Worm (Caenorhabditis elegans) whole organism, L1 larva: ENCODE data around the gene B0244.4.

ENCODE experiments used
- C16A3.4 ChIP-seq: fragments of 150-350 bp; optimal IDR thresholded peaks from 2 replicates; lab custom pipeline; 2014; ENCODE audit warnings: missing biosample characterization, missing genetic modification characterization
- C34B4.2 ChIP-seq: sonication (generic microtip); optimal IDR thresholded peaks from 2 replicates; lab custom pipeline; 2017; ENCODE audit warnings: mild to moderate bottlenecking, missing genetic modification characterization, missing compliant biosample characterization
- alr-1 ChIP-seq: fragments of 200-800 bp; sonication (Bioruptor generic); optimal IDR thresholded peaks from 2 replicates; lab custom pipeline; 2018; ENCODE audit warnings: borderline replicate concordance, mild to moderate bottlenecking, missing genetic modification characterization, missing compliant biosample characterization
- blmp-1 ChIP-seq: fragments of 150-350 bp; optimal IDR thresholded peaks from 2 replicates; lab custom pipeline; 2014; ENCODE audit warnings: missing biosample characterization, missing genetic modification characterization
- ceh-63 ChIP-seq: fragments of 200-800 bp; sonication (Bioruptor generic); optimal IDR thresholded peaks from 2 replicates; lab custom pipeline; 2018; ENCODE audit warnings: mild to moderate bottlenecking, missing genetic modification characterization, missing compliant biosample characterization
- ceh-88 ChIP-seq: fragments of 200-800 bp; sonication (Bioruptor generic); IDR thresholded peaks from 2 replicates; pipeline ENCODE4 v1.3.6; 2022; ENCODE audit warnings: missing genetic modification characterization, missing compliant biosample characterization
- ceh-90 ChIP-seq: sonication (generic microtip); optimal IDR thresholded peaks from 2 replicates; lab custom pipeline; 2016; ENCODE audit warnings: missing genetic modification characterization, missing compliant biosample characterization
- ces-1 ChIP-seq: fragments of 150-350 bp; optimal IDR thresholded peaks from 2 replicates; lab custom pipeline; 2014; ENCODE audit warnings: missing biosample characterization, missing genetic modification reagents, missing genetic modification characterization
- dpl-1 ChIP-seq, 3 experiments: fragments of 150-350 bp in 2 of 3; sonication (generic microtip) in 1 of 3; optimal IDR thresholded peaks; 2 replicates each; lab custom pipeline; 2014 to 2017; ENCODE audit warnings: missing biosample characterization in 3 of 3, missing genetic modification characterization in 3 of 3, missing genetic modification reagents in 3 of 3
- dsc-1 ChIP-seq: sonication (generic microtip); optimal IDR thresholded peaks from 2 replicates; lab custom pipeline; 2016; ENCODE audit warnings: mild to moderate bottlenecking, missing genetic modification characterization, missing compliant biosample characterization
- efl-1 ChIP-seq, 4 experiments: fragments of 150-350 bp; optimal IDR thresholded peaks in 3 of 4; peaks in 1 of 4; 1 replicate in 1 of 4; 2 replicates in 3 of 4; lab custom pipeline; 2014; ENCODE audit warnings: missing biosample characterization in 2 of 4, missing genetic modification characterization in 2 of 4, missing genetic modification reagents in 2 of 4
- efl-3 ChIP-seq: fragments of 200-800 bp; sonication (Bioruptor generic); optimal IDR thresholded peaks from 2 replicates; lab custom pipeline; 2018; ENCODE audit warnings: mild to moderate bottlenecking, missing genetic modification characterization, missing compliant biosample characterization
- egl-27 ChIP-seq, 2 experiments: fragments of 150-350 bp in 1 of 2; sonication (generic microtip); optimal IDR thresholded peaks; 3 replicates each; lab custom pipeline; 2017 to 2018; ENCODE audit warnings: missing biosample characterization in 2 of 2, missing genetic modification characterization in 2 of 2, missing genetic modification reagents in 2 of 2
- elt-2 ChIP-seq: sonication (generic microtip); optimal IDR thresholded peaks from 2 replicates; lab custom pipeline; 2016; ENCODE audit warnings: missing genetic modification characterization, mild to moderate bottlenecking, inconsistent platforms, missing compliant biosample characterization, missing genetic modification reagents
- ets-5 ChIP-seq: fragments of 200-800 bp; sonication (Bioruptor generic); IDR thresholded peaks from 2 replicates; pipeline ENCODE4 v1.3.6; 2022; ENCODE audit warnings: missing genetic modification characterization, missing compliant biosample characterization
- fkh-10 ChIP-seq: sonication (generic microtip); optimal IDR thresholded peaks from 2 replicates; lab custom pipeline; 2017; ENCODE audit warnings: missing biosample characterization, missing genetic modification reagents, missing genetic modification characterization
- fkh-4 ChIP-seq: sonication (generic microtip); optimal IDR thresholded peaks from 2 replicates; lab custom pipeline; 2016; ENCODE audit warnings: missing compliant biosample characterization, missing genetic modification characterization, borderline replicate concordance
- fkh-8 ChIP-seq: sonication (generic microtip); optimal IDR thresholded peaks from 2 replicates; lab custom pipeline; 2016; ENCODE audit warnings: mild to moderate bottlenecking, missing genetic modification characterization, missing compliant biosample characterization
- hlh-17 ChIP-seq: fragments of 200-800 bp; sonication (Bioruptor generic); optimal IDR thresholded peaks from 2 replicates; lab custom pipeline; 2018; ENCODE audit warnings: missing genetic modification characterization, mild to moderate bottlenecking, missing compliant biosample characterization, moderate library complexity, borderline replicate concordance
- lin-13 ChIP-seq: fragments of 150-350 bp; optimal IDR thresholded peaks from 2 replicates; lab custom pipeline; 2014; ENCODE audit warnings: missing biosample characterization, missing genetic modification reagents, missing genetic modification characterization
- lin-14 ChIP-seq: fragments of 200-800 bp; sonication (Bioruptor generic); optimal IDR thresholded peaks from 2 replicates; lab custom pipeline; 2018; ENCODE audit warnings: mild to moderate bottlenecking, missing genetic modification characterization, moderate library complexity, missing compliant biosample characterization
- lin-35 ChIP-seq, 2 experiments: fragments of 150-350 bp; optimal IDR thresholded peaks; 2 replicates each; lab custom pipeline; 2014; ENCODE audit warnings: missing biosample characterization in 2 of 2, missing genetic modification characterization in 2 of 2, missing genetic modification reagents in 2 of 2
- lir-3 ChIP-seq: sonication (generic microtip); optimal IDR thresholded peaks from 2 replicates; lab custom pipeline; 2016; ENCODE audit warnings: mild to moderate bottlenecking, missing genetic modification characterization, moderate library complexity, missing compliant biosample characterization; ENCODE audit not compliant: poor library complexity
- lsy-2 ChIP-seq, 2 experiments: fragments of 150-350 bp; optimal IDR thresholded peaks; 2 replicates each; lab custom pipeline; 2014; ENCODE audit warnings: missing biosample characterization in 2 of 2, missing genetic modification characterization in 2 of 2
- mef-2 ChIP-seq: fragments of 150-350 bp; optimal IDR thresholded peaks from 2 replicates; lab custom pipeline; 2014; ENCODE audit warnings: missing biosample characterization, missing genetic modification characterization
- mep-1 ChIP-seq: fragments of 150-350 bp; optimal IDR thresholded peaks from 2 replicates; lab custom pipeline; 2014; ENCODE audit warnings: missing biosample characterization, missing genetic modification characterization
- nhr-12 ChIP-seq: sonication (generic microtip); optimal IDR thresholded peaks from 2 replicates; lab custom pipeline; 2017; ENCODE audit warnings: missing biosample characterization, missing genetic modification characterization
- nhr-19 ChIP-seq: fragments of 200-800 bp; sonication (Bioruptor generic); conservative IDR thresholded peaks from 2 replicates; pipeline ENCODE4 v1.3.6; 2022; ENCODE audit warnings: missing genetic modification characterization, missing compliant biosample characterization
- nhr-237 ChIP-seq: fragments of 150-350 bp; optimal IDR thresholded peaks from 2 replicates; lab custom pipeline; 2014; ENCODE audit warnings: missing biosample characterization, missing genetic modification characterization
- nhr-28 ChIP-seq: fragments of 150-350 bp; optimal IDR thresholded peaks from 2 replicates; lab custom pipeline; 2014; ENCODE audit warnings: missing biosample characterization, missing genetic modification characterization
- nhr-47 ChIP-seq: sonication (generic microtip); optimal IDR thresholded peaks from 2 replicates; lab custom pipeline; 2016; ENCODE audit warnings: mild to moderate bottlenecking, missing genetic modification characterization, moderate library complexity, missing compliant biosample characterization
- nhr-71 ChIP-seq: sonication (generic microtip); optimal IDR thresholded peaks from 2 replicates; lab custom pipeline; 2016; ENCODE audit warnings: mild to moderate bottlenecking, missing genetic modification characterization, moderate library complexity, missing compliant biosample characterization
- nhr-77 ChIP-seq: fragments of 150-350 bp; optimal IDR thresholded peaks from 2 replicates; lab custom pipeline; 2014; ENCODE audit warnings: missing biosample characterization, missing genetic modification characterization
- nhr-85 ChIP-seq: sonication (generic microtip); peaks from one replicate; lab custom pipeline; 2016; ENCODE audit warnings: missing genetic modification characterization, inconsistent platforms, missing compliant biosample characterization
- pag-3 ChIP-seq: sonication (generic microtip); optimal IDR thresholded peaks from 2 replicates; lab custom pipeline; 2017; ENCODE audit warnings: missing genetic modification characterization, mild to moderate bottlenecking, missing compliant biosample characterization, antibody characterized with exemption, borderline replicate concordance; ENCODE audit not compliant: insufficient read depth
- pax-3 ChIP-seq: fragments of 200-800 bp; sonication (Bioruptor generic); optimal IDR thresholded peaks from 2 replicates; lab custom pipeline; 2018; ENCODE audit warnings: mild to moderate bottlenecking, missing genetic modification characterization, moderate library complexity, missing compliant biosample characterization
- rnt-1 ChIP-seq: sonication (generic microtip); optimal IDR thresholded peaks from 2 replicates; lab custom pipeline; 2016; ENCODE audit warnings: mild to moderate bottlenecking, missing genetic modification characterization, moderate library complexity, missing compliant biosample characterization
- snu-23 ChIP-seq: sonication (generic microtip); optimal IDR thresholded peaks from 2 replicates; lab custom pipeline; 2016; ENCODE audit warnings: missing genetic modification characterization, missing compliant biosample characterization
- sox-4 ChIP-seq: sonication (generic microtip); optimal IDR thresholded peaks from 2 replicates; lab custom pipeline; 2016; ENCODE audit warnings: missing genetic modification characterization, missing compliant biosample characterization
- swsn-7 ChIP-seq: sonication (generic microtip); optimal IDR thresholded peaks from 2 replicates; lab custom pipeline; 2016; ENCODE audit warnings: missing genetic modification characterization, missing compliant biosample characterization
- tlp-1 ChIP-seq: fragments of 150-350 bp; optimal IDR thresholded peaks from 2 replicates; lab custom pipeline; 2014; ENCODE audit warnings: missing biosample characterization, missing genetic modification characterization
- unc-130 ChIP-seq: fragments of 150-350 bp; optimal IDR thresholded peaks from 2 replicates; lab custom pipeline; 2017; ENCODE audit warnings: missing biosample characterization, missing genetic modification characterization, inconsistent platforms
- unc-30 ChIP-seq: sonication (generic microtip); optimal IDR thresholded peaks from 2 replicates; lab custom pipeline; 2017; ENCODE audit warnings: missing biosample characterization, missing genetic modification characterization
- unc-86 ChIP-seq: sonication (generic microtip); optimal IDR thresholded peaks from 2 replicates; lab custom pipeline; 2016; ENCODE audit warnings: missing genetic modification characterization, missing compliant biosample characterization
- unc-98 ChIP-seq: fragments of 200-800 bp; sonication (Bioruptor generic); IDR thresholded peaks from 2 replicates; pipeline ENCODE4 v1.3.6; 2022; ENCODE audit warnings: missing genetic modification characterization, missing compliant biosample characterization
- xbp-1 ChIP-seq: sonication (generic microtip); optimal IDR thresholded peaks from 2 replicates; lab custom pipeline; 2016; ENCODE audit warnings: missing genetic modification characterization, missing compliant biosample characterization
- zag-1 ChIP-seq: fragments of 150-350 bp; optimal IDR thresholded peaks from 2 replicates; lab custom pipeline; 2014; ENCODE audit warnings: missing biosample characterization, missing genetic modification characterization
- zip-4 ChIP-seq: fragments of 200-800 bp; sonication (Bioruptor generic); optimal IDR thresholded peaks from 2 replicates; lab custom pipeline; 2018; ENCODE audit warnings: mild to moderate bottlenecking, missing genetic modification characterization, moderate library complexity, missing compliant biosample characterization
- ztf-11 ChIP-seq, 2 experiments: sonication (generic microtip); optimal IDR thresholded peaks; 2 replicates each; lab custom pipeline; 2016 to 2017; ENCODE audit warnings: missing genetic modification characterization in 2 of 2, missing biosample characterization in 1 of 2, missing compliant biosample characterization in 1 of 2

B0244.4 gene

ce11 chrIII:5755204-5755603 lies 7.9 kb downstream of the B0244.4 start, which contains the start of gene ida-1 (continued):
- no peak for TF ChIP-seq pag-3
- peak; percentile 47 to 71 for TF ChIP-seq efl-1 (optimal IDR thresholded peaks at IDR 0.05; lab: Kevin White, UChicago)
- TF ChIP-seq efl-1 (GFP tag; optimal IDR thresholded peaks at IDR 0.05 in 1 of 2; lab: Kevin White, UChicago) = peak in 1 of 2 experiments; percentile 1
- peak; percentile 75 for TF ChIP-seq pax-3
- peak; percentile 42 for TF ChIP-seq fkh-10 (GFP tag; lab: Kevin White, UChicago)
- TF ChIP-seq C34B4.2 (tag; lab: Kevin White, UChicago) = no peak
- peak; percentile 44 for TF ChIP-seq ceh-63
- TF ChIP-seq lin-35 (GFP tag; optimal IDR thresholded peaks at IDR 0.05; lab: Kevin White, UChicago) = peak in 1 of 2 experiments; percentile 54
- TF ChIP-seq sox-4 (tag; lab: Kevin White, UChicago) = no peak
- TF ChIP-seq lin-14 = peak; percentile 89
- no peak for TF ChIP-seq nhr-12

- TF ChIP-seq mef-2 (peak; percentile 21), nhr-47 (tag; lab: Kevin White, UChicago) (peak; percentile 2), nhr-77 (tag; lab: Kevin White, UChicago) (no peak), nhr-19 (GFP tag; lab: Robert Waterston, UW) (no peak), snu-23 (GFP tag; lab: Kevin White, UChicago) (no peak), nhr-85 (tag; lab: Kevin White, UChicago) (no peak), unc-30 (tag; lab: Kevin White, UChicago) (no peak), hlh-17 (no peak), sox-4 (tag; lab: Kevin White, UChicago) (peak; percentile 6), xbp-1 (tag; lab: Kevin White, UChicago) (no peak), tlp-1 (no peak), nhr-71 (tag; lab: Kevin White, UChicago) (peak; percentile 45), lsy-2 (tag; optimal IDR thresholded peaks at IDR 0.05; lab: Kevin White, UChicago) (peak in 1 of 2 experiments; percentile 21), lin-35 (GFP tag; optimal IDR thresholded peaks at IDR 0.05; lab: Kevin White, UChicago) (no peak), fkh-8 (tag; lab: Kevin White, UChicago) (peak; percentile 66), unc-98 (no peak), pax-3 (no peak), nhr-28 (tag; lab: Kevin White, UChicago) (no peak), dsc-1 (tag; lab: Kevin White, UChicago) (no peak), zag-1 (no peak), ets-5 (GFP tag; lab: Robert Waterston, UW) (no peak), blmp-1 (tag; lab: Kevin White, UChicago) (no peak), zip-4 (GFP tag; lab: Kevin White, UChicago) (no peak), efl-3 (GFP tag; lab: Kevin White, UChicago) (no peak), alr-1 (tag; lab: Kevin White, UChicago) (no peak), C34B4.2 (tag; lab: Kevin White, UChicago) (no peak), ztf-11 (tag; optimal IDR thresholded peaks at IDR 0.05; lab: Kevin White, UChicago) (no peak), lin-13 (GFP tag; lab: Kevin White, UChicago) (no peak), dpl-1 (GFP tag; optimal IDR thresholded peaks at IDR 0.05; lab: Kevin White, UChicago) (no peak), nhr-12 (no peak), egl-27 (tag; optimal IDR thresholded peaks at IDR 0.05; lab: Kevin White, UChicago) (no peak), lir-3 (tag; lab: Kevin White, UChicago) (no peak), fkh-10 (GFP tag; lab: Kevin White, UChicago) (peak; percentile 49), fkh-4 (tag; lab: Kevin White, UChicago) (no peak), swsn-7 (tag; lab: Kevin White, UChicago) (no peak), unc-86 (tag; lab: Kevin White, UChicago) (peak; percentile 74), rnt-1 (tag; lab: Kevin White, UChicago) (no peak), ceh-88 (GFP tag; lab: Robert Waterston, UW) (no peak), ceh-90 (tag; lab: Kevin White, UChicago) (no peak), unc-130 (tag; lab: Kevin White, UChicago) (no peak), C16A3.4 (tag; lab: Kevin White, UChicago) (no peak), mep-1 (tag; lab: Kevin White, UChicago) (no peak), lin-14 (peak; percentile 69), elt-2 (tag; lab: Kevin White, UChicago) (no peak), ces-1 (no peak), nhr-237 (no peak)
Observed at ce11 chrIII:5757492-5758045, 10.3 kb downstream of the B0244.4 start.
